Worm (Caenorhabditis elegans) whole organism, dauer: ENCODE data around the gene fbxa-29.

Experiments
- unc-62 ChIP-seq: sonication (generic microtip); optimal IDR thresholded peaks from 2 replicates; lab custom pipeline; 2017; ENCODE audit warnings: missing biosample characterization, missing genetic modification reagents, missing genetic modification characterization

The fbxa-29 gene

ce11 chrIII:1273655-1274328 lies at the start of gene fbxa-29:
fbxa-29 (minus strand) TSS chrIII:1273705.
- no peak for TF ChIP-seq unc-62 (GFP tag; lab: Kevin White, UChicago)

ce11 chrIII:1321561-1321960 lies 48.1 kb upstream of the fbxa-29 start, which contains the start of gene fbxa-15:
fbxa-15 (minus strand) TSS chrIII:1321661.
- TF ChIP-seq unc-62 (GFP tag; lab: Kevin White, UChicago), result no peak

ce11 chrIII:1315038-1315437 lies 41.5 kb upstream of the fbxa-29 start, which contains the start of the genes fbxa-80 and fbxa-19:
fbxa-80 (minus strand) TSS chrIII:1315210.
fbxa-19 (plus strand) TSS chrIII:1315401.
- no peak for TF ChIP-seq unc-62 (GFP tag; lab: Kevin White, UChicago)

- no peak for TF ChIP-seq unc-62 (GFP tag; lab: Kevin White, UChicago)
Measured at ce11 chrIII:1314283-1314682, 40.8 kb upstream of the fbxa-29 start.

ce11 chrIII:1311367-1311766 lies 37.9 kb upstream of the fbxa-29 start:
- no peak for TF ChIP-seq unc-62 (GFP tag; lab: Kevin White, UChicago)

- TF ChIP-seq unc-62 (GFP tag; lab: Kevin White, UChicago), result no peak
Measured at ce11 chrIII:1308887-1309286, 35.4 kb upstream of the fbxa-29 start, which contains the start of gene Y82E9BL.12. Y82E9BL.12 (plus strand) TSS chrIII:1309187.

- TF ChIP-seq unc-62 (GFP tag; lab: Kevin White, UChicago), result no peak
Measured at ce11 chrIII:1308209-1308608, 34.7 kb upstream of the fbxa-29 start, which contains the start of gene fbxa-79. fbxa-79 (minus strand) TSS chrIII:1308294.

ce11 chrIII:1307333-1307732 lies 33.8 kb upstream of the fbxa-29 start:
- TF ChIP-seq unc-62 (GFP tag; lab: Kevin White, UChicago), result no peak

- TF ChIP-seq unc-62 (GFP tag; lab: Kevin White, UChicago), result no peak
Measured at ce11 chrIII:1303414-1303813, 29.9 kb upstream of the fbxa-29 start, which contains the start of gene fbxa-75. fbxa-75 (plus strand) TSS chrIII:1303714.

- TF ChIP-seq unc-62 (GFP tag; lab: Kevin White, UChicago), result no peak
Measured at ce11 chrIII:1297604-1298003, 24.1 kb upstream of the fbxa-29 start, which contains the start of gene fbxa-28. fbxa-28 (plus strand) TSS chrIII:1297904.

ce11 chrIII:1295149-1295716 lies 21.7 kb upstream of the fbxa-29 start, which contains the start of gene fbxa-35:
fbxa-35 (plus strand) TSS chrIII:1295666.
- no peak for TF ChIP-seq unc-62 (GFP tag; lab: Kevin White, UChicago)

- TF ChIP-seq unc-62 (GFP tag; lab: Kevin White, UChicago), result no peak
Measured at ce11 chrIII:1293135-1293534, 19.6 kb upstream of the fbxa-29 start, which contains the start of gene fbxa-36. fbxa-36 (minus strand) TSS chrIII:1293235.

ce11 chrIII:1289139-1289538 lies 15.6 kb upstream of the fbxa-29 start:
- TF ChIP-seq unc-62 (GFP tag; lab: Kevin White, UChicago), result no peak

ce11 chrIII:1288473-1289056 lies 15.1 kb upstream of the fbxa-29 start, which contains the start of gene fbxa-50:
fbxa-50 (minus strand) TSS chrIII:1288523.
- TF ChIP-seq unc-62 (GFP tag; lab: Kevin White, UChicago), result no peak

ce11 chrIII:1284584-1285046 lies 11.1 kb upstream of the fbxa-29 start, which contains the start of gene fbxa-37:
fbxa-37 (plus strand) TSS chrIII:1284996.
- TF ChIP-seq unc-62 (GFP tag; lab: Kevin White, UChicago), result no peak

ce11 chrIII:1279197-1279596 lies 5.7 kb upstream of the fbxa-29 start:
- no peak for TF ChIP-seq unc-62 (GFP tag; lab: Kevin White, UChicago)
